Worm (Caenorhabditis elegans) whole organism, L4 larva: ENCODE measurements around the gene acl-13.

ENCODE experiments used
- F10B5.3 ChIP-seq: sonication (generic microtip); optimal IDR thresholded peaks from 2 replicates; lab custom pipeline; 2016; ENCODE audit warnings: mild to moderate bottlenecking, missing genetic modification characterization, missing compliant biosample characterization
- F26F4.8 ChIP-seq: fragments of 200-800 bp; sonication (Bioruptor generic); conservative IDR thresholded peaks from 2 replicates; pipeline ENCODE4 v1.3.6; 2022; ENCODE audit warnings: missing genetic modification characterization, missing compliant biosample characterization
- T26A8.4 ChIP-seq: fragments of 200-800 bp; sonication (Bioruptor generic); IDR thresholded peaks from 2 replicates; pipeline ENCODE4 v1.3.6; 2022; ENCODE audit warnings: missing genetic modification characterization, missing compliant biosample characterization
- Y48G9A.11 ChIP-seq: fragments of 200-800 bp; sonication (Bioruptor generic); IDR thresholded peaks from 2 replicates; pipeline ENCODE4 v1.3.6; 2022; ENCODE audit warnings: missing genetic modification reagents, missing genetic modification characterization, missing compliant biosample characterization
- Y75B8A.6 ChIP-seq: fragments of 200-800 bp; sonication (Bioruptor generic); IDR thresholded peaks from 2 replicates; pipeline ENCODE4 v1.3.6; 2022; ENCODE audit warnings: missing genetic modification reagents, missing genetic modification characterization, missing compliant biosample characterization
- ZK546.5 ChIP-seq, 2 experiments: sonication (generic microtip); optimal IDR thresholded peaks; 2 replicates each; lab custom pipeline; 2017; ENCODE audit warnings: missing biosample characterization in 2 of 2, missing genetic modification characterization in 2 of 2
- aly-2 ChIP-seq: sonication (generic microtip); optimal IDR thresholded peaks from 2 replicates; lab custom pipeline; 2018; ENCODE audit warnings: missing biosample characterization, missing genetic modification characterization
- attf-4 ChIP-seq: sonication (generic microtip); optimal IDR thresholded peaks from 3 replicates; lab custom pipeline; 2017; ENCODE audit warnings: missing biosample characterization, missing genetic modification characterization
- ceh-28 ChIP-seq: fragments of 150-350 bp; optimal IDR thresholded peaks from 2 replicates; lab custom pipeline; 2014; ENCODE audit warnings: missing biosample characterization, missing genetic modification reagents, missing genetic modification characterization
- ceh-32 ChIP-seq: sonication (generic microtip); optimal IDR thresholded peaks from 2 replicates; lab custom pipeline; 2016; ENCODE audit warnings: mild to moderate bottlenecking, missing genetic modification characterization, missing compliant biosample characterization; ENCODE audit not compliant: poor library complexity
- ceh-44 ChIP-seq: fragments of 200-800 bp; sonication (Bioruptor generic); IDR thresholded peaks from 2 replicates; pipeline ENCODE4 v1.3.6; 2022; ENCODE audit warnings: missing genetic modification reagents, missing genetic modification characterization, missing compliant biosample characterization
- ces-1 ChIP-seq: fragments of 150-350 bp; sonication (generic microtip); optimal IDR thresholded peaks from 4 replicates; lab custom pipeline; 2014; ENCODE audit warnings: missing biosample characterization, missing genetic modification reagents, missing genetic modification characterization
- cey-2 ChIP-seq: sonication (generic microtip); optimal IDR thresholded peaks from 3 replicates; lab custom pipeline; 2017; ENCODE audit warnings: missing genetic modification characterization, mild to moderate bottlenecking, missing compliant biosample characterization, antibody characterized with exemption, borderline replicate concordance; ENCODE audit not compliant: insufficient read depth
- daf-12 ChIP-seq: fragments of 150-350 bp; optimal IDR thresholded peaks from 2 replicates; lab custom pipeline; 2014; ENCODE audit warnings: missing biosample characterization, missing genetic modification reagents, missing genetic modification characterization
- dmd-6 ChIP-seq: fragments of 200-800 bp; sonication (Bioruptor generic); IDR thresholded peaks from 2 replicates; pipeline ENCODE4 v1.3.6; 2022; ENCODE audit warnings: missing genetic modification reagents, missing genetic modification characterization, missing compliant biosample characterization
- dmd-8 ChIP-seq: fragments of 200-800 bp; sonication (Bioruptor generic); IDR thresholded peaks from 2 replicates; pipeline ENCODE4 v1.3.6; 2022; ENCODE audit warnings: missing genetic modification characterization, missing compliant biosample characterization
- fkh-10 ChIP-seq: fragments of 150-350 bp; optimal IDR thresholded peaks from 2 replicates; lab custom pipeline; 2014; ENCODE audit warnings: missing biosample characterization, missing genetic modification reagents, missing genetic modification characterization
- hif-1 ChIP-seq, 2 experiments: sonication (generic microtip); optimal IDR thresholded peaks; 2 replicates each; lab custom pipeline; 2016 to 2017; ENCODE audit warnings: missing compliant biosample characterization in 2 of 2, missing genetic modification characterization in 2 of 2, missing genetic modification reagents in 2 of 2, missing genotype in 2 of 2, mild to moderate bottlenecking in 1 of 2
- hlh-30 ChIP-seq: sonication (generic microtip); optimal IDR thresholded peaks from 2 replicates; lab custom pipeline; 2017; ENCODE audit warnings: antibody characterized with exemption, mild to moderate bottlenecking, missing genetic modification characterization, missing compliant biosample characterization; ENCODE audit not compliant: insufficient read depth
- hmg-1.1 ChIP-seq: fragments of 200-800 bp; sonication (Bioruptor generic); IDR thresholded peaks from 2 replicates; pipeline ENCODE4 v1.3.6; 2022; ENCODE audit warnings: missing genetic modification reagents, missing genetic modification characterization, missing compliant biosample characterization
- jun-1 ChIP-seq: fragments of 150-350 bp; optimal IDR thresholded peaks from 2 replicates; lab custom pipeline; 2014; ENCODE audit warnings: missing biosample characterization, missing genetic modification reagents, missing genetic modification characterization
- lim-7 ChIP-seq: fragments of 200-800 bp; sonication (Bioruptor generic); IDR thresholded peaks from 2 replicates; pipeline ENCODE4 v1.3.6; 2022; ENCODE audit warnings: missing genetic modification characterization, missing compliant biosample characterization
- lin-15B ChIP-seq: fragments of 150-350 bp; sonication (generic microtip); optimal IDR thresholded peaks from 3 replicates; lab custom pipeline; 2014; ENCODE audit warnings: missing biosample characterization, missing genetic modification characterization
- lin-29 ChIP-seq: fragments of 200-800 bp; sonication (Bioruptor generic); IDR thresholded peaks from 2 replicates; pipeline ENCODE4 v1.3.6; 2022; ENCODE audit warnings: missing genetic modification reagents, missing genetic modification characterization, missing compliant biosample characterization
- lin-38 ChIP-seq: fragments of 200-800 bp; sonication (Bioruptor generic); IDR thresholded peaks from 2 replicates; pipeline ENCODE4 v1.3.6; 2022; ENCODE audit warnings: missing genetic modification reagents, missing genetic modification characterization, missing compliant biosample characterization
- lin-39 ChIP-seq: fragments of 150-350 bp; optimal IDR thresholded peaks from 2 replicates; lab custom pipeline; 2014; ENCODE audit warnings: missing biosample characterization, missing genetic modification reagents, missing genetic modification characterization
- lir-3 ChIP-seq: sonication (generic microtip); optimal IDR thresholded peaks from 2 replicates; lab custom pipeline; 2016; ENCODE audit warnings: mild to moderate bottlenecking, missing genetic modification characterization, missing compliant biosample characterization
- madf-5 ChIP-seq, 2 experiments: fragments of 200-800 bp; sonication (Bioruptor generic); IDR thresholded peaks; 2 replicates each; pipeline ENCODE4 v1.3.6; 2022; ENCODE audit warnings: missing compliant biosample characterization in 2 of 2, missing genetic modification characterization in 2 of 2
- mep-1 ChIP-seq: fragments of 150-350 bp; sonication (generic microtip); optimal IDR thresholded peaks from 3 replicates; lab custom pipeline; 2014; ENCODE audit warnings: missing biosample characterization, missing genetic modification characterization
- mxl-3 ChIP-seq: fragments of 200-800 bp; sonication (Bioruptor generic); optimal IDR thresholded peaks from 2 replicates; lab custom pipeline; 2018; ENCODE audit warnings: mild to moderate bottlenecking, missing genetic modification characterization, missing compliant biosample characterization
- nhr-102 ChIP-seq: sonication (generic microtip); optimal IDR thresholded peaks from 2 replicates; lab custom pipeline; 2016; ENCODE audit warnings: mild to moderate bottlenecking, missing genetic modification characterization, moderate library complexity, missing compliant biosample characterization
- nhr-11 ChIP-seq: fragments of 150-350 bp; optimal IDR thresholded peaks from 2 replicates; lab custom pipeline; 2014; ENCODE audit warnings: missing biosample characterization, missing genetic modification characterization
- nhr-111 ChIP-seq: fragments of 200-800 bp; sonication (Bioruptor generic); optimal IDR thresholded peaks from 2 replicates; lab custom pipeline; 2018; ENCODE audit warnings: mild to moderate bottlenecking, missing genetic modification characterization, missing compliant biosample characterization
- nhr-237 ChIP-seq: sonication (generic microtip); optimal IDR thresholded peaks from 2 replicates; lab custom pipeline; 2017; ENCODE audit warnings: missing biosample characterization, missing genetic modification characterization
- nhr-25 ChIP-seq: sonication (generic microtip); optimal IDR thresholded peaks from 2 replicates; lab custom pipeline; 2017; ENCODE audit warnings: missing genetic modification characterization, mild to moderate bottlenecking, missing compliant biosample characterization, antibody characterized with exemption, moderate library complexity, borderline replicate concordance; ENCODE audit not compliant: insufficient read depth
- nhr-41 ChIP-seq: fragments of 200-800 bp; sonication (Bioruptor generic); IDR thresholded peaks from 2 replicates; pipeline ENCODE4 v1.3.6; 2022; ENCODE audit warnings: missing genetic modification reagents, missing genetic modification characterization, missing compliant biosample characterization
- nhr-42 ChIP-seq: fragments of 200-800 bp; sonication (Bioruptor generic); IDR thresholded peaks from 2 replicates; pipeline ENCODE4 v1.3.6; 2022; ENCODE audit warnings: missing genetic modification characterization, missing compliant biosample characterization
- pqm-1 ChIP-seq: sonication (generic microtip); optimal IDR thresholded peaks from 2 replicates; lab custom pipeline; 2017; ENCODE audit warnings: missing biosample characterization, missing genetic modification characterization
- saeg-2 ChIP-seq: fragments of 200-800 bp; sonication (Bioruptor generic); IDR thresholded peaks from 2 replicates; pipeline ENCODE4 v1.3.6; 2022; ENCODE audit warnings: missing genetic modification reagents, missing genetic modification characterization, missing compliant biosample characterization
- sdz-12 ChIP-seq: fragments of 200-800 bp; sonication (Bioruptor generic); optimal IDR thresholded peaks from 2 replicates; lab custom pipeline; 2018; ENCODE audit warnings: mild to moderate bottlenecking, missing genetic modification characterization, missing compliant biosample characterization
- set-16 ChIP-seq: fragments of 200-800 bp; sonication (Bioruptor generic); IDR thresholded peaks from 2 replicates; pipeline ENCODE4 v1.3.6; 2022; ENCODE audit warnings: missing genetic modification reagents, missing genetic modification characterization, missing compliant biosample characterization
- skn-1 ChIP-seq: fragments of 150-350 bp; optimal IDR thresholded peaks from 2 replicates; lab custom pipeline; 2014; ENCODE audit warnings: missing biosample characterization, missing genetic modification characterization
- tra-1 ChIP-seq: fragments of 200-800 bp; sonication (Bioruptor generic); IDR thresholded peaks from 2 replicates; pipeline ENCODE4 v1.3.6; 2022; ENCODE audit warnings: missing genetic modification reagents, missing genetic modification characterization, missing compliant biosample characterization
- unc-130 ChIP-seq: sonication (generic microtip); optimal IDR thresholded peaks from 2 replicates; lab custom pipeline; 2016; ENCODE audit warnings: missing genetic modification reagents, missing genetic modification characterization, missing compliant biosample characterization
- unc-39 ChIP-seq: sonication (generic microtip); optimal IDR thresholded peaks from 2 replicates; lab custom pipeline; 2017; ENCODE audit warnings: missing biosample characterization, missing genetic modification characterization
- unc-62 ChIP-seq, 3 experiments: fragments of 150-350 bp in 1 of 3; sonication (generic microtip); optimal IDR thresholded peaks in 2 of 3; peaks in 1 of 3; 1 replicate in 1 of 3; 2 replicates in 2 of 3; lab custom pipeline; 2014 to 2017; ENCODE audit warnings: missing biosample characterization in 3 of 3, missing genetic modification characterization in 3 of 3, missing genetic modification reagents in 3 of 3, missing genotype in 1 of 3
- zfp-2 ChIP-seq: sonication (generic microtip); optimal IDR thresholded peaks from 2 replicates; lab custom pipeline; 2016; ENCODE audit warnings: mild to moderate bottlenecking, missing genetic modification characterization, missing compliant biosample characterization
- zfp-3 ChIP-seq: fragments of 200-800 bp; sonication (Bioruptor generic); conservative IDR thresholded peaks from 2 replicates; pipeline ENCODE4 v1.3.6; 2022; ENCODE audit warnings: missing genetic modification reagents, missing genetic modification characterization, missing compliant biosample characterization
- zip-11 ChIP-seq: fragments of 200-800 bp; sonication (Bioruptor generic); IDR thresholded peaks from 2 replicates; pipeline ENCODE4 v1.3.6; 2022; ENCODE audit warnings: missing genetic modification characterization, missing compliant biosample characterization
- zip-2 ChIP-seq: fragments of 150-350 bp; optimal IDR thresholded peaks from 2 replicates; lab custom pipeline; 2014; ENCODE audit warnings: missing biosample characterization, missing genetic modification characterization
- ztf-7 ChIP-seq: fragments of 150-350 bp; optimal IDR thresholded peaks from 2 replicates; lab custom pipeline; 2014; ENCODE audit warnings: missing biosample characterization, missing genetic modification characterization

acl-13 gene

DNA sequence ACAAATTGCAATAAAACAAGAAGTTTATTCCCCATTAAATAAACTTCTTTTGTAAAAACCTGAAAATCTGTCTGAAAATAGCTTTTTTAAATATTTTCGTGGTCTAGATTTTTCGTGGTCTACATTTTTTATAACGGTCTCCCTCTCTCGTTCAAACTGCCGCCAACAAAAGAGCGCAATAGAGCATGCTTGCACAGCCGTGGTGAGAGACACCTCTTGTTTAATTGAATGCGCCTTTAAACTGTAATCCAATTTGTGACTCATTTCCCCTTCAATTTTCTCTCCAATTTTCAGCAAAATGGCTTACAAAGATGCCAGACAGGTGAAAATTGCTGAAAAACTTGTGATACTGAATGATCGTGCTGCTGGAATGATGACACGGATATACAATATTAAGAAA lies 6.1 kb upstream of the acl-13 start, which contains the start of gene gex-3 (continued):
- TF ChIP-seq sdz-12 (GFP tag; lab: Kevin White, UChicago): no peak
- TF ChIP-seq nhr-111 (GFP tag; lab: Kevin White, UChicago): no peak
- peak; percentile 25 for TF ChIP-seq nhr-25
- no peak for TF ChIP-seq dmd-8 (GFP tag; lab: Robert Waterston, UW)
- TF ChIP-seq daf-12 (tag; lab: Kevin White, UChicago): no peak
- no peak for TF ChIP-seq cey-2
- TF ChIP-seq zfp-3: no peak
- TF ChIP-seq tra-1 (GFP tag; lab: Robert Waterston, UW): no peak
- no peak for TF ChIP-seq nhr-42 (GFP tag; lab: Robert Waterston, UW)
- peak in 1 of 2 experiments; percentile 55 for TF ChIP-seq ZK546.5 (tag; optimal IDR thresholded peaks at IDR 0.05; lab: Kevin White, UChicago)
- TF ChIP-seq lin-29: no peak
- TF ChIP-seq pqm-1 (tag; lab: Kevin White, UChicago): no peak
- no peak for TF ChIP-seq lim-7 (GFP tag; lab: Robert Waterston, UW)
- TF ChIP-seq Y75B8A.6: no peak
- TF ChIP-seq mep-1 (tag; lab: Kevin White, UChicago): peak; percentile 81
- TF ChIP-seq hmg-1.1 (GFP tag; lab: Robert Waterston, UW): peak; percentile 65
- peak; percentile 28 for TF ChIP-seq mxl-3 (GFP tag; lab: Kevin White, UChicago)
- TF ChIP-seq dmd-6 (GFP tag; lab: Robert Waterston, UW): peak; percentile 30; the same call in 1 of the 2 replicates
- peak; percentile 92 for TF ChIP-seq ces-1 (GFP tag; lab: Kevin White, UChicago)
- peak; percentile 2 for TF ChIP-seq nhr-11
- TF ChIP-seq ztf-7 (tag; lab: Kevin White, UChicago): no peak
- peak; percentile 82 for TF ChIP-seq hlh-30 (tag; lab: Kevin White, UChicago)
- TF ChIP-seq ceh-32: no peak
- peak; percentile 97 for TF ChIP-seq lin-38 (GFP tag; lab: Robert Waterston, UW)
- TF ChIP-seq aly-2 (tag; lab: Kevin White, UChicago): no peak
- TF ChIP-seq nhr-237 (tag; lab: Kevin White, UChicago): no peak
- TF ChIP-seq set-16: no peak
- TF ChIP-seq T26A8.4: peak; percentile 56
- TF ChIP-seq lir-3 (tag; lab: Kevin White, UChicago): no peak
- TF ChIP-seq F10B5.3 (tag; lab: Kevin White, UChicago): no peak
- TF ChIP-seq unc-39: no peak
- TF ChIP-seq zfp-2 (tag; lab: Kevin White, UChicago): no peak
- no peak for TF ChIP-seq lin-39 (tag; lab: Kevin White, UChicago)
- TF ChIP-seq jun-1: no peak
- no peak for TF ChIP-seq nhr-102 (tag; lab: Kevin White, UChicago)
- TF ChIP-seq nhr-41: no peak
- no peak for TF ChIP-seq madf-5 (GFP tag; IDR thresholded peaks at IDR 0.05; lab: Robert Waterston, UW)
- no peak for TF ChIP-seq F26F4.8
- TF ChIP-seq saeg-2 (GFP tag; lab: Robert Waterston, UW): no peak
- no peak for TF ChIP-seq zip-11 (GFP tag; lab: Robert Waterston, UW)
- TF ChIP-seq unc-130 (GFP tag; lab: Kevin White, UChicago): peak; percentile 71
- no peak for TF ChIP-seq ceh-28 (tag; lab: Kevin White, UChicago)
- TF ChIP-seq skn-1: no peak
- peak in 1 of 2 experiments; percentile 49 for TF ChIP-seq hif-1 (tag; optimal IDR thresholded peaks at IDR 0.05; lab: Kevin White, UChicago)
- peak in 1 of 2 experiments; percentile 78 for TF ChIP-seq unc-62 (GFP tag; optimal IDR thresholded peaks at IDR 0.05 in 1 of 2; lab: Kevin White, UChicago)
- TF ChIP-seq unc-62 (tag; optimal IDR thresholded peaks at IDR 0.05; lab: Kevin White, UChicago): no peak
- no peak for TF ChIP-seq ceh-44 (GFP tag; lab: Robert Waterston, UW)
- no peak for TF ChIP-seq Y48G9A.11 (GFP tag; lab: Robert Waterston, UW)
- no peak for TF ChIP-seq attf-4
- TF ChIP-seq lin-15B (tag; lab: Kevin White, UChicago): peak; percentile 61
- TF ChIP-seq fkh-10 (GFP tag; lab: Kevin White, UChicago): peak; percentile 85
- no peak for TF ChIP-seq zip-2 (tag; lab: Kevin White, UChicago)
